Fruit fly (Drosophila melanogaster) S2 (cell line): ENCODE measurements around the gene Gr98b.

Experiments used
- CG8478 ChIP-seq: fragments of >200 bp; optimal IDR thresholded peaks from 2 replicates; lab custom pipeline; 2018
- CTCF ChIP-seq, 2 experiments: fragments of >200 bp; optimal IDR thresholded peaks; 2 replicates each; lab custom pipeline; 2018

- no peak for TF ChIP-seq CTCF (optimal IDR thresholded peaks at IDR 0.05; lab: Kevin White, UChicago)
- no peak for TF ChIP-seq CG8478 (lab: Kevin White, UChicago)
These were observed 40.4 kb upstream of the Gr98b start, which contains the start of gene CG43139 for dm6 chr3R:27501938-27502337.
